Fruit fly (Drosophila melanogaster) whole organism, wandering third instar larva: ENCODE measurements around the gene RabX6.

Source experiments
- Abd-B ChIP-seq: fragments of >200 bp; optimal IDR thresholded peaks from 2 replicates; lab custom pipeline; 2017; ENCODE audit warnings: missing biosample characterization, missing genetic modification characterization
- CG32264 ChIP-seq: fragments of 200-800 bp; sonication (Bioruptor generic); optimal IDR thresholded peaks from 2 replicates; lab custom pipeline; 2016; ENCODE audit warnings: missing biosample characterization, missing genetic modification characterization
- CG9705 ChIP-seq: fragments of 200-800 bp; sonication (Bioruptor generic); optimal IDR thresholded peaks from 2 replicates; lab custom pipeline; 2018; ENCODE audit warnings: missing biosample characterization, mild to moderate bottlenecking, missing genetic modification characterization
- CrebA ChIP-seq: fragments of 200-800 bp; sonication (Bioruptor generic); optimal IDR thresholded peaks from 2 replicates; lab custom pipeline; 2016; ENCODE audit warnings: missing biosample characterization, mild to moderate bottlenecking, missing genetic modification characterization, borderline replicate concordance
- Dfd ChIP-seq: fragments of >200 bp; optimal IDR thresholded peaks from 2 replicates; lab custom pipeline; 2017; ENCODE audit warnings: missing biosample characterization, missing genetic modification characterization
- Dif ChIP-seq: fragments of 200-275, 200-300 bp; sonication (Bioruptor generic); optimal IDR thresholded peaks from 2 replicates; lab custom pipeline; 2018; ENCODE audit warnings: missing biosample characterization, missing genetic modification characterization; ENCODE audit not compliant: partially characterized antibody
- GATAd ChIP-seq: sonication (Bioruptor generic); optimal IDR thresholded peaks from 2 replicates; lab custom pipeline; 2016; ENCODE audit warnings: missing biosample characterization, missing genetic modification characterization
- HLH106 ChIP-seq: fragments of 200-800 bp; optimal IDR thresholded peaks from 3 replicates; lab custom pipeline; 2019; ENCODE audit warnings: missing biosample characterization, mild to moderate bottlenecking, missing genetic modification characterization, moderate library complexity
- Hnf4 ChIP-seq: fragments of 200-800 bp; sonication (Bioruptor generic); optimal IDR thresholded peaks from 2 replicates; lab custom pipeline; 2016; ENCODE audit warnings: missing biosample characterization, mild to moderate bottlenecking, missing genetic modification characterization
- Hr78 ChIP-seq: fragments of >200 bp; optimal IDR thresholded peaks from 2 replicates; lab custom pipeline; 2017; ENCODE audit warnings: missing biosample characterization, missing genetic modification characterization
- Hr83 ChIP-seq: fragments of 200-300 bp; sonication (Bioruptor generic); optimal IDR thresholded peaks from 2 replicates; lab custom pipeline; 2016; ENCODE audit warnings: missing biosample characterization, mild to moderate bottlenecking, missing genetic modification characterization, moderate library complexity; ENCODE audit not compliant: poor library complexity, severe bottlenecking
- Jra ChIP-seq: sonication (Bioruptor generic); optimal IDR thresholded peaks from 2 replicates; lab custom pipeline; 2016; ENCODE audit warnings: missing biosample characterization, missing genetic modification characterization
- Mio ChIP-seq: sonication (Bioruptor generic); optimal IDR thresholded peaks from 2 replicates; lab custom pipeline; 2016; ENCODE audit warnings: missing biosample characterization, missing genetic modification characterization
- Myc ChIP-seq: fragments of >200 bp; optimal IDR thresholded peaks from 2 replicates; lab custom pipeline; 2017
- N ChIP-seq: fragments of >200 bp; optimal IDR thresholded peaks from 2 replicates; lab custom pipeline; 2018; ENCODE audit warnings: missing biosample characterization, missing external identifiers, missing genetic modification characterization
- OdsH ChIP-seq: fragments of 200-800 bp; sonication (Bioruptor generic); optimal IDR thresholded peaks from 2 replicates; lab custom pipeline; 2016; ENCODE audit warnings: missing biosample characterization, mild to moderate bottlenecking, missing genetic modification characterization
- Rel ChIP-seq, 2 experiments: fragments of 200-800 bp; sonication (Bioruptor generic) in 1 of 2; optimal IDR thresholded peaks; 2 replicates in 1 of 2; 3 replicates in 1 of 2; lab custom pipeline; 2016 to 2019; ENCODE audit warnings: mild to moderate bottlenecking in 2 of 2, missing biosample characterization in 2 of 2, missing genetic modification characterization in 2 of 2, moderate library complexity in 1 of 2
- Sp1 ChIP-seq: fragments of 200-800 bp; sonication (Bioruptor generic); optimal IDR thresholded peaks from 3 replicates; lab custom pipeline; 2019; ENCODE audit warnings: missing biosample characterization, mild to moderate bottlenecking, missing genetic modification characterization, moderate library complexity
- Vsx2 ChIP-seq: fragments of 200-300, 225-300 bp; sonication (Bioruptor generic); optimal IDR thresholded peaks from 2 replicates; lab custom pipeline; 2018; ENCODE audit warnings: missing biosample characterization, missing genetic modification characterization; ENCODE audit not compliant: partially characterized antibody
- br ChIP-seq: fragments of 200-800 bp; sonication (Bioruptor generic); optimal IDR thresholded peaks from 2 replicates; lab custom pipeline; 2016; ENCODE audit warnings: missing biosample characterization, missing genetic modification characterization
- brk ChIP-seq: fragments of 200-800 bp; sonication (Bioruptor generic); optimal IDR thresholded peaks from 2 replicates; lab custom pipeline; 2016; ENCODE audit warnings: missing biosample characterization, mild to moderate bottlenecking, missing genetic modification characterization
- dl ChIP-seq, 2 experiments: fragments of 175-275, 200-275 bp in 1 of 2; fragments of 200-275 bp in 1 of 2; sonication (Bioruptor generic); optimal IDR thresholded peaks; lab custom pipeline; 2018; ENCODE audit warnings: mild to moderate bottlenecking in 2 of 2, missing biosample characterization in 2 of 2, missing genetic modification characterization in 2 of 2, moderate library complexity in 2 of 2; ENCODE audit not compliant: partially characterized antibody in 2 of 2, insufficient read depth in 1 of 2
- dmrt93B ChIP-seq: fragments of 200-800 bp; sonication (Bioruptor generic); optimal IDR thresholded peaks from 2 replicates; lab custom pipeline; 2018; ENCODE audit warnings: missing biosample characterization, mild to moderate bottlenecking, missing genetic modification characterization
- dsf ChIP-seq: sonication (Bioruptor generic); optimal IDR thresholded peaks from 2 replicates; lab custom pipeline; 2016; ENCODE audit warnings: missing biosample characterization, missing genetic modification characterization, borderline replicate concordance
- ey ChIP-seq: fragments of 200-800 bp; sonication (Bioruptor generic); optimal IDR thresholded peaks from 2 replicates; lab custom pipeline; 2016; ENCODE audit warnings: missing biosample characterization, missing genetic modification characterization
- foxo ChIP-seq, 2 experiments: fragments of 200-800 bp; sonication (Bioruptor generic); optimal IDR thresholded peaks; 2 replicates in 1 of 2; 3 replicates in 1 of 2; lab custom pipeline; 2016 to 2017; ENCODE audit warnings: missing biosample characterization in 2 of 2, missing genetic modification characterization in 2 of 2
- fru ChIP-seq: fragments of 200-800 bp; sonication (Bioruptor generic); optimal IDR thresholded peaks from 3 replicates; lab custom pipeline; 2016; ENCODE audit warnings: missing biosample characterization, mild to moderate bottlenecking, missing genetic modification characterization
- h ChIP-seq: fragments of 200-800 bp; sonication (Bioruptor generic); optimal IDR thresholded peaks from 3 replicates; lab custom pipeline; 2016; ENCODE audit warnings: missing biosample characterization, mild to moderate bottlenecking, missing genetic modification characterization
- jim ChIP-seq: fragments of 175-275, 200-325 bp; sonication (Bioruptor generic); optimal IDR thresholded peaks from 2 replicates; lab custom pipeline; 2016; ENCODE audit warnings: missing biosample characterization, mild to moderate bottlenecking, missing genetic modification characterization
- lola ChIP-seq: fragments of >200 bp; optimal IDR thresholded peaks from 2 replicates; lab custom pipeline; 2017; ENCODE audit warnings: missing biosample characterization, missing genetic modification characterization
- pan ChIP-seq: fragments of >200 bp; optimal IDR thresholded peaks from 2 replicates; lab custom pipeline; 2017
- psq ChIP-seq: fragments of 200-800 bp; sonication (Bioruptor generic); optimal IDR thresholded peaks from 3 replicates; lab custom pipeline; 2017; ENCODE audit warnings: missing biosample characterization, mild to moderate bottlenecking, missing genetic modification characterization, moderate library complexity
- rgr ChIP-seq: fragments of 200-800 bp; sonication (Bioruptor generic); optimal IDR thresholded peaks from 3 replicates; lab custom pipeline; 2016; ENCODE audit warnings: missing biosample characterization, mild to moderate bottlenecking, missing genetic modification characterization
- sage ChIP-seq: fragments of 200-800 bp; sonication (Bioruptor generic); optimal IDR thresholded peaks from 2 replicates; lab custom pipeline; 2016; ENCODE audit warnings: missing biosample characterization, mild to moderate bottlenecking, missing genetic modification characterization
- sv ChIP-seq: fragments of 200-800 bp; sonication (Bioruptor generic); optimal IDR thresholded peaks from 3 replicates; lab custom pipeline; 2016; ENCODE audit warnings: missing biosample characterization, missing genetic modification characterization
- tai ChIP-seq: sonication (Bioruptor generic); optimal IDR thresholded peaks from 2 replicates; lab custom pipeline; 2016; ENCODE audit warnings: missing biosample characterization, missing genetic modification characterization
- usp ChIP-seq: fragments of >200 bp; optimal IDR thresholded peaks from 2 replicates; lab custom pipeline; 2017; ENCODE audit warnings: missing biosample characterization, missing genetic modification characterization
- woc ChIP-seq: sonication (Bioruptor generic); optimal IDR thresholded peaks from 2 replicates; lab custom pipeline; 2016; ENCODE audit warnings: missing biosample characterization, mild to moderate bottlenecking, missing genetic modification characterization

The RabX6 gene

dm6 chr3L:737445-738116 lies 47.3 kb downstream of the RabX6 start:
- TF ChIP-seq brk (GFP tag; lab: Kevin White, UChicago) (peak; percentile 1), foxo (GFP tag; optimal IDR thresholded peaks at IDR 0.05; lab: Kevin White, UChicago) (peak in 1 of 2 experiments; percentile 13), fru (no peak), woc (GFP tag; lab: Kevin White, UChicago) (no peak), HLH106 (no peak), dl (GFP tag; optimal IDR thresholded peaks at IDR 0.05; lab: Kevin White, UChicago; ENCODE audit: insufficient read depth in 1 of 2, partially characterized antibody in 2 of 2) (no peak), Dfd (GFP tag; lab: Kevin White, UChicago) (peak; percentile 51), GATAd (GFP tag; lab: Kevin White, UChicago) (no peak)

DNA sequence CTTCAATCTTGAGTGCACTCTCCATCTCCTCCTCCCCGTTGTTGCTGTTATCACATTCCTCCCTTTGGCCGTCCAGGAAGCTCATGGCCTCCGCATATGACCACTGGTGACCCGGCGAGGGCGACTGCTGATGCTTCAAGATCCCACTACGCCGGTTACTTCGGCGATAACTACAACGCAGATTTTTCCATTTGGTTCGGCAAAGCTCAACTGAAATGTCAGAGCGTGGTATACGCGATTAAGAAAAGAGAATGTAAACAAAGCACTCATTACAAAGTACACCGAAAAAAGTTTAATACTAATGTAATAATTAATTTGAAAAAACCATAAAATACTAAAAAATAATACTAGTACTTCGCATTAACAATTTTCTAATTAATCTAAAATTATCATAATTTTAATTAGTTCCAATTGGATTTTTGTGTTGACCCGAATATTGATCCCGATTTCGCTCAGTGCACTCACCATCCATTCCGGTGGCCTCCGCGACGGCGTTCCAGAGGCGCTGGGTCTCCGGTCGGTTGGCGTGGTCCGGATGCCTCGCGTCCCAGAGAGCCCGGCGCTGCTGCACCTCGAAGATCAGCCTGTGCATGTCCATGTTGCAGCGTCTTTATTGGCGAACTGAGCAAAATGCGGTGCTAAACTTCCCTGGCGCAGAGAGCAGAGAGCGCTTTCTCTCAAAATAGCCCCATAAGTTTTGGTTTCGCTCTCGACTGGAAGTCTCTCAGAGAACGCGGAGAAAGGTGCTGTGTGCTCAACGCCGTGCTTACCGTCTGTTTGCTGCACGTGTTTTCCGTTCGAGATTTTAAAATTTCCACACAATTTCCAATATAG lies 48.4 kb downstream of the RabX6 start:
- TF ChIP-seq Dfd (GFP tag; lab: Kevin White, UChicago): peak; percentile 64
- TF ChIP-seq brk (GFP tag; lab: Kevin White, UChicago): peak; percentile 90
- no peak for TF ChIP-seq Mio (GFP tag; lab: Kevin White, UChicago)
- no peak for TF ChIP-seq lola (GFP tag; lab: Kevin White, UChicago)
- TF ChIP-seq ey (GFP tag; lab: Kevin White, UChicago): peak; percentile 85
- TF ChIP-seq jim (GFP tag; lab: Kevin White, UChicago): no peak
- peak in 1 of 2 experiments; percentile 95 for TF ChIP-seq foxo (GFP tag; optimal IDR thresholded peaks at IDR 0.05; lab: Kevin White, UChicago)
- no peak for TF ChIP-seq pan (lab: Kevin White, UChicago)
- TF ChIP-seq Dif: peak; percentile 90
- peak; percentile 97 for TF ChIP-seq HLH106
- TF ChIP-seq sv (GFP tag; lab: Kevin White, UChicago): peak; percentile 81
- TF ChIP-seq Hr78: no peak
- TF ChIP-seq CG32264: peak; percentile 69
- peak; percentile 89 to 90 for TF ChIP-seq dl (GFP tag; optimal IDR thresholded peaks at IDR 0.05; lab: Kevin White, UChicago; ENCODE audit: insufficient read depth in 1 of 2, partially characterized antibody in 2 of 2)
- peak; percentile 82 for TF ChIP-seq Rel (GFP tag; optimal IDR thresholded peaks at IDR 0.05; lab: Kevin White, UChicago)
- TF ChIP-seq Rel (tag; optimal IDR thresholded peaks at IDR 0.05; lab: Kevin White, UChicago): peak; percentile 80
- peak; percentile 79 for TF ChIP-seq Jra (GFP tag; lab: Kevin White, UChicago)
- peak; percentile 96 for TF ChIP-seq Sp1
- peak; percentile 86 for TF ChIP-seq br (GFP tag; lab: Kevin White, UChicago)
- peak; percentile 95 for TF ChIP-seq rgr
- no peak for TF ChIP-seq Myc (lab: Kevin White, UChicago)
- TF ChIP-seq Hnf4: peak; percentile 85
- TF ChIP-seq GATAd (GFP tag; lab: Kevin White, UChicago): peak; percentile 86
- no peak for TF ChIP-seq Abd-B (GFP tag; lab: Kevin White, UChicago)
- peak; percentile 65 for TF ChIP-seq Vsx2
- peak; percentile 95 for TF ChIP-seq OdsH (GFP tag; lab: Kevin White, UChicago)
- TF ChIP-seq dsf (GFP tag; lab: Kevin White, UChicago): peak; percentile 76
- peak; percentile 43 for TF ChIP-seq CrebA (GFP tag; lab: Kevin White, UChicago)
- no peak for TF ChIP-seq Hr83 (GFP tag; lab: Kevin White, UChicago)
- no peak for TF ChIP-seq usp (GFP tag; lab: Kevin White, UChicago)
- peak; percentile 72 for TF ChIP-seq tai
- peak; percentile 94 for TF ChIP-seq h (GFP tag; lab: Kevin White, UChicago)
- TF ChIP-seq fru: peak; percentile 91
- TF ChIP-seq woc (GFP tag; lab: Kevin White, UChicago): no peak
- peak; percentile 86 for TF ChIP-seq CG9705
- TF ChIP-seq N (GFP tag; lab: Kevin White, UChicago): no peak
- TF ChIP-seq dmrt93B: peak; percentile 86
- TF ChIP-seq sage (GFP tag; lab: Kevin White, UChicago): peak; percentile 88
- TF ChIP-seq psq (GFP tag; lab: Kevin White, UChicago): peak; percentile 92
